Worm (Caenorhabditis elegans): ENCODE results near the gene T12A7.10.

- no peak for TF ChIP-seq ccch-3 (GFP tag; optimal IDR thresholded peaks at IDR 0.05)
- TF ChIP-seq aptf-3 (GFP tag; IDR thresholded peaks at IDR 0.05): no peak
- no peak for TF ChIP-seq ets-4 (GFP tag; optimal IDR thresholded peaks at IDR 0.05)
- TF ChIP-seq repo-1 (tag; optimal IDR thresholded peaks at IDR 0.05): no peak
- TF ChIP-seq unc-62 (GFP tag; optimal IDR thresholded peaks at IDR 0.05): no peak
These were observed 37.6 kb upstream of the T12A7.10 start, which contains the start of gene H01G02.3 for ce11 chrIV:11792495-11792894.
